Worm (Caenorhabditis elegans) whole organism, young adult: ENCODE data around the gene ras-1.

ENCODE experiments used
- D2030.7 ChIP-seq: fragments of 200-800 bp; sonication (Bioruptor generic); IDR thresholded peaks from 2 replicates; pipeline ENCODE4 v1.3.6; 2022; ENCODE audit warnings: missing genetic modification reagents, missing genetic modification characterization, missing compliant biosample characterization
- F23B12.7 ChIP-seq: sonication (generic microtip); optimal IDR thresholded peaks from 2 replicates; lab custom pipeline; 2017; ENCODE audit warnings: missing genetic modification characterization, mild to moderate bottlenecking, missing compliant biosample characterization, antibody characterized with exemption, moderate library complexity; ENCODE audit not compliant: insufficient read depth
- F33H1.4 ChIP-seq: fragments of 200-800 bp; sonication (Bioruptor generic); IDR thresholded peaks from 2 replicates; pipeline ENCODE4 v1.3.6; 2022; ENCODE audit warnings: missing genetic modification reagents, missing genetic modification characterization, missing compliant biosample characterization
- F55B11.4 ChIP-seq: sonication (generic microtip); optimal IDR thresholded peaks from 2 replicates; lab custom pipeline; 2016; ENCODE audit warnings: missing compliant biosample characterization, missing genetic modification characterization, borderline replicate concordance; ENCODE audit not compliant: insufficient read depth
- K12H6.12 ChIP-seq: fragments of 200-800 bp; sonication (Bioruptor generic); optimal IDR thresholded peaks from 2 replicates; lab custom pipeline; 2018; ENCODE audit warnings: mild to moderate bottlenecking, missing genetic modification characterization, missing compliant biosample characterization
- Y53F4B.3 ChIP-seq: fragments of 200-800 bp; sonication (Bioruptor generic); IDR thresholded peaks from 2 replicates; pipeline ENCODE4 v1.3.6; 2022; ENCODE audit warnings: missing genetic modification reagents, missing genetic modification characterization, missing compliant biosample characterization
- Y79H2A.3 ChIP-seq: fragments of 200-800 bp; sonication (Bioruptor generic); conservative IDR thresholded peaks from 2 replicates; pipeline ENCODE4 v1.3.6; 2022; ENCODE audit warnings: missing genetic modification reagents, missing genetic modification characterization, missing compliant biosample characterization
- akir-1 ChIP-seq: fragments of 200-800 bp; sonication (Bioruptor generic); optimal IDR thresholded peaks from 2 replicates; lab custom pipeline; 2018; ENCODE audit warnings: mild to moderate bottlenecking, missing genetic modification characterization, moderate library complexity, missing compliant biosample characterization
- ama-1 ChIP-seq, 3 experiments: fragments of 150-350 bp in 1 of 3; sonication (generic microtip) in 2 of 3; optimal IDR thresholded peaks; 2 replicates each; lab custom pipeline; 2014 to 2018; ENCODE audit warnings: missing biosample characterization in 2 of 3, missing genetic modification characterization in 2 of 3, missing genetic modification reagents in 2 of 3
- aptf-3 ChIP-seq: fragments of 200-800 bp; sonication (Bioruptor generic); IDR thresholded peaks from 2 replicates; pipeline ENCODE4 v1.3.6; 2022; ENCODE audit warnings: missing genetic modification characterization, missing compliant biosample characterization
- attf-3 ChIP-seq: fragments of 200-800 bp; sonication (Bioruptor generic); conservative IDR thresholded peaks from 2 replicates; pipeline ENCODE4 v1.3.6; 2022; ENCODE audit warnings: missing genetic modification reagents, missing genetic modification characterization, missing compliant biosample characterization
- bed-1 ChIP-seq: fragments of 200-800 bp; sonication (Bioruptor generic); IDR thresholded peaks from 2 replicates; pipeline ENCODE4 v1.3.6; 2022; ENCODE audit warnings: missing genetic modification reagents, missing genetic modification characterization, missing compliant biosample characterization
- bed-2 ChIP-seq: fragments of 200-800 bp; sonication (Bioruptor generic); IDR thresholded peaks from 2 replicates; pipeline ENCODE4 v1.3.6; 2022; ENCODE audit warnings: missing genetic modification reagents, missing genetic modification characterization, missing compliant biosample characterization
- ceh-100 ChIP-seq: fragments of 200-800 bp; sonication (Bioruptor generic); IDR thresholded peaks from 2 replicates; pipeline ENCODE4 v1.3.6; 2022; ENCODE audit warnings: missing genetic modification reagents, missing genetic modification characterization, missing compliant biosample characterization
- ceh-27 ChIP-seq: fragments of 200-800 bp; sonication (Bioruptor generic); optimal IDR thresholded peaks from 2 replicates; lab custom pipeline; 2018; ENCODE audit warnings: mild to moderate bottlenecking, missing genetic modification characterization, moderate library complexity, missing compliant biosample characterization
- ceh-40 ChIP-seq: fragments of 200-800 bp; sonication (Bioruptor generic); IDR thresholded peaks from 2 replicates; pipeline ENCODE4 v1.3.6; 2022; ENCODE audit warnings: missing genetic modification characterization, missing compliant biosample characterization
- ceh-58 ChIP-seq: fragments of 200-800 bp; sonication (Bioruptor generic); IDR thresholded peaks from 2 replicates; pipeline ENCODE4 v1.3.6; 2022; ENCODE audit warnings: missing genetic modification characterization, missing compliant biosample characterization
- dpl-1 ChIP-seq: fragments of 150-350 bp; optimal IDR thresholded peaks from 2 replicates; lab custom pipeline; 2014; ENCODE audit warnings: missing biosample characterization, missing genetic modification reagents, missing genetic modification characterization
- egl-18 ChIP-seq: fragments of 200-800 bp; sonication (Bioruptor generic); IDR thresholded peaks from 2 replicates; pipeline ENCODE4 v1.3.6; 2022; ENCODE audit warnings: missing genetic modification reagents, missing genetic modification characterization, missing compliant biosample characterization
- fkh-3 ChIP-seq: sonication (generic microtip); optimal IDR thresholded peaks from 2 replicates; lab custom pipeline; 2016; ENCODE audit warnings: mild to moderate bottlenecking, missing genetic modification characterization, missing compliant biosample characterization
- hmg-20 ChIP-seq: fragments of 200-800 bp; sonication (Bioruptor generic); IDR thresholded peaks from 2 replicates; pipeline ENCODE4 v1.3.6; 2022; ENCODE audit warnings: missing genetic modification reagents, missing genetic modification characterization, missing compliant biosample characterization
- hrde-1 ChIP-seq: sonication (generic microtip); optimal IDR thresholded peaks from 2 replicates; lab custom pipeline; 2016; ENCODE audit warnings: missing genetic modification characterization, mild to moderate bottlenecking, missing compliant biosample characterization, moderate library complexity, missing genotype, missing genetic modification reagents, borderline replicate concordance
- hsf-1 ChIP-seq: fragments of 200-800 bp; sonication (Bioruptor generic); IDR thresholded peaks from 2 replicates; pipeline ENCODE4 v1.3.6; 2022; ENCODE audit warnings: missing genetic modification reagents, missing genetic modification characterization, missing compliant biosample characterization
- lir-1 ChIP-seq: fragments of 200-800 bp; sonication (Bioruptor generic); conservative IDR thresholded peaks from 2 replicates; pipeline ENCODE4 v1.3.6; 2022; ENCODE audit warnings: missing genetic modification reagents, missing genetic modification characterization, missing compliant biosample characterization
- madf-10 ChIP-seq: sonication (generic microtip); optimal IDR thresholded peaks from 2 replicates; lab custom pipeline; 2016; ENCODE audit warnings: mild to moderate bottlenecking, missing genetic modification characterization, missing compliant biosample characterization
- madf-3 ChIP-seq: fragments of 200-800 bp; sonication (Bioruptor generic); IDR thresholded peaks from 2 replicates; pipeline ENCODE4 v1.3.6; 2022; ENCODE audit warnings: missing genetic modification reagents, missing genetic modification characterization, missing compliant biosample characterization
- madf-6 ChIP-seq: fragments of 200-800 bp; sonication (Bioruptor generic); IDR thresholded peaks from 2 replicates; pipeline ENCODE4 v1.3.6; 2022; ENCODE audit warnings: missing genetic modification reagents, missing genetic modification characterization, missing compliant biosample characterization
- mes-4 ChIP-seq: sonication (generic microtip); optimal IDR thresholded peaks from 2 replicates; lab custom pipeline; 2016; ENCODE audit warnings: missing genotype, missing genetic modification characterization, missing compliant biosample characterization
- nhr-80 ChIP-seq: sonication (generic microtip); optimal IDR thresholded peaks from 2 replicates; lab custom pipeline; 2016; ENCODE audit warnings: missing genetic modification characterization, missing compliant biosample characterization
- pbrm-1 ChIP-seq: fragments of 200-800 bp; sonication (Bioruptor generic); IDR thresholded peaks from 2 replicates; pipeline ENCODE4 v1.3.6; 2022; ENCODE audit warnings: missing genetic modification reagents, missing genetic modification characterization, missing compliant biosample characterization
- pha-4 ChIP-seq: fragments of 150-350 bp; sonication (generic microtip); optimal IDR thresholded peaks from 2 replicates; lab custom pipeline; 2014; ENCODE audit warnings: missing biosample characterization, missing genetic modification reagents, missing genetic modification characterization
- rpc-1 ChIP-seq, 2 experiments: fragments of 150-350 bp in 1 of 2; sonication (generic microtip) in 1 of 2; optimal IDR thresholded peaks; 2 replicates each; lab custom pipeline; 2014 to 2018; ENCODE audit warnings: missing biosample characterization in 1 of 2, missing genetic modification characterization in 1 of 2, missing genetic modification reagents in 1 of 2, missing genotype in 1 of 2
- sea-2 ChIP-seq: fragments of 200-800 bp; sonication (Bioruptor generic); IDR thresholded peaks from 2 replicates; pipeline ENCODE4 v1.3.6; 2022; ENCODE audit warnings: missing genetic modification characterization, missing compliant biosample characterization
- snpc-1.1 ChIP-seq: sonication (generic microtip); optimal IDR thresholded peaks from 2 replicates; lab custom pipeline; 2017; ENCODE audit warnings: missing genetic modification characterization, mild to moderate bottlenecking, missing compliant biosample characterization, antibody characterized with exemption, moderate library complexity, missing genotype, missing genetic modification reagents; ENCODE audit not compliant: insufficient read depth
- snpc-1.3 ChIP-seq: sonication (generic microtip); optimal IDR thresholded peaks from 2 replicates; lab custom pipeline; 2017; ENCODE audit warnings: missing genetic modification characterization, mild to moderate bottlenecking, missing compliant biosample characterization, antibody characterized with exemption, moderate library complexity, missing genotype, missing genetic modification reagents; ENCODE audit not compliant: insufficient read depth
- tbx-9 ChIP-seq: sonication (generic microtip); optimal IDR thresholded peaks from 2 replicates; lab custom pipeline; 2016; ENCODE audit warnings: borderline replicate concordance, missing genetic modification characterization, inconsistent platforms, missing compliant biosample characterization
- xnd-1 ChIP-seq: sonication (generic microtip); optimal IDR thresholded peaks from 2 replicates; lab custom pipeline; 2016; ENCODE audit warnings: missing genotype, missing genetic modification reagents, missing genetic modification characterization, missing compliant biosample characterization
- ztf-22 ChIP-seq: fragments of 200-800 bp; sonication (Bioruptor generic); optimal IDR thresholded peaks from 2 replicates; lab custom pipeline; 2018; ENCODE audit warnings: mild to moderate bottlenecking, missing genetic modification characterization, moderate library complexity, missing compliant biosample characterization

Gene ras-1

DNA sequence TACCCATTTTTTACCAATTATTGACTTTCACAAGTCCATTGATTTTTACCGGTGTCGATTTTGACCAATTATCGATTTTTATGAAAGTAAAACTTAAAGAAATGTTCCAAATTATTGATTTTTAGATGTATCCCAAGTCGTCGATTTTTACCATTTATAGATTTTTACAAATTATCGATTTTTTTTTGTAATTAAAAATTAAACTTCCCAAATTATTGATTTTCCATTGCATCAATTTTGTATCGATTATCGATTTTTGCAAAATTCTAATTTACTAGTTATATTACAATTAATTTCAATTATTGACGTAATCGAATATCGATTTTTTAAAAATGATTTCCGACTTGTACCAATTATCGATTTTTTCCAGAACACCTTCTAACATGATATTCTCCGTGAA, 48.9 kb downstream of the ras-1 start, which contains the start of gene sre-50:
Gene sre-50, plus strand, starts transcription at position 384 of the 400 bp plus-strand sequence.
- TF ChIP-seq ceh-40 (GFP tag; lab: Robert Waterston, UW) (no peak), fkh-3 (no peak), D2030.7 (GFP tag; lab: Robert Waterston, UW) (no peak), hmg-20 (GFP tag; lab: Robert Waterston, UW) (no peak), bed-1 (GFP tag; lab: Robert Waterston, UW) (no peak), pbrm-1 (GFP tag; lab: Robert Waterston, UW) (no peak), tbx-9 (tag; lab: Kevin White, UChicago) (no peak), Y53F4B.3 (GFP tag; lab: Robert Waterston, UW) (no peak), dpl-1 (GFP tag; lab: Kevin White, UChicago) (no peak), akir-1 (GFP tag; lab: Kevin White, UChicago) (no peak), pha-4 (no peak), madf-6 (GFP tag; lab: Robert Waterston, UW) (no peak), attf-3 (GFP tag; lab: Robert Waterston, UW) (no peak), ceh-100 (GFP tag; lab: Robert Waterston, UW) (no peak), hsf-1 (no peak), K12H6.12 (no peak), ceh-58 (GFP tag; lab: Robert Waterston, UW) (no peak), ceh-27 (GFP tag; lab: Kevin White, UChicago) (no peak)
- TF ChIP-seq, all 124 proteins: peak for 0

DNA sequence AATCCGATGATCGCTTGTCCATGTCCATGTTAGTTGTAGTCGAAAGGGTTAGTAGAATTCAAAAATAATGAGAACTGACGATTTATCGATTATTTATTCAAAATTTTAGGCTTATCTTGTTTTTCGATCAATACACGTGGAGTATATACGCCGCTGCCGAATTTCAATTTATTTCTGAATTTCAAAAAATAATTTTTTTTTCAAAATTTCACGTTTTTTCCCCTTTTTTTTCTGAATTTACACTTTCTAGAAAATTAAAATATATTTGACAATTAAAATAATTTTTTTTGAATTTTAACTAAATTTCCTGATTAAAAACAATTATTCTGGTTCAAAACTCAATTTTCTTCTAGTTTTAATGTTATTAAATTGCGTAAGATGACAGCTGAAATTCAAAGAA, 49.7 kb downstream of the ras-1 start, which contains the start of gene C50E10.1:
Gene C50E10.1, minus strand, starts transcription at position 101 of the 400 bp plus-strand sequence.
- TF ChIP-seq madf-3 (GFP tag; lab: Robert Waterston, UW) (no peak), ztf-22 (GFP tag; lab: Kevin White, UChicago) (no peak), hsf-1 (no peak), F23B12.7 (no peak), aptf-3 (no peak), madf-10 (tag; lab: Kevin White, UChicago) (no peak), snpc-1.3 (tag; lab: Kevin White, UChicago) (no peak), ama-1 (optimal IDR thresholded peaks at IDR 0.05; lab: Kevin White, UChicago) (no peak), ama-1 (GFP tag; optimal IDR thresholded peaks at IDR 0.05; lab: Kevin White, UChicago) (no peak), rpc-1 (optimal IDR thresholded peaks at IDR 0.05; lab: Kevin White, UChicago) (no peak), rpc-1 (tag; optimal IDR thresholded peaks at IDR 0.05; lab: Kevin White, UChicago) (no peak), lir-1 (GFP tag; lab: Robert Waterston, UW) (no peak), F33H1.4 (GFP tag; lab: Robert Waterston, UW) (no peak), nhr-80 (tag; lab: Kevin White, UChicago) (no peak), bed-2 (GFP tag; lab: Robert Waterston, UW) (no peak), egl-18 (GFP tag; lab: Robert Waterston, UW) (no peak), sea-2 (GFP tag; lab: Robert Waterston, UW) (no peak), mes-4 (tag; lab: Kevin White, UChicago) (no peak), xnd-1 (tag; lab: Kevin White, UChicago) (no peak)

DNA sequence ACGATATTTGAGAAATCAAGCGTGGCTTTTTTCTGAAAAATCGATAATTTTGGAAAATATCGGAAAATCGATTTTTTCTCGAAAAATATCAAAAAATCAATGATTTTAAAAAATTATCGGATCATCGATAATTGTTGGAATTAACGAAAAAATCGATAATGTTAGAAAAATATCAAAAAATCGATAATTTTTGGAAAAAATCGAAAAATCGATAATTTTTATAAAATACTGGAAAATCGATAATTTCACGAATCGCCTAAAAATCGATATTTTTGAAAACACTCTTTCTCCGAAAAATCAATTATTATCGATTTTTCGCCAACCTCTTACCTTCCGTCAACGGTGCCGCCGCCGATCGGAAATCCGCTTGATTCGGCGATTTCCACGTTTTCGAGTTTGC, 50.8 kb downstream of the ras-1 start:
- TF ChIP-seq F23B12.7 (no peak), F55B11.4 (tag; lab: Kevin White, UChicago) (no peak), snpc-1.1 (tag; lab: Kevin White, UChicago) (no peak), attf-3 (GFP tag; lab: Robert Waterston, UW) (no peak), aptf-3 (no peak), Y53F4B.3 (GFP tag; lab: Robert Waterston, UW) (no peak), hrde-1 (tag; lab: Kevin White, UChicago) (no peak), Y79H2A.3 (GFP tag; lab: Robert Waterston, UW) (no peak)
